Worm (Caenorhabditis elegans) whole organism, L4 larva: ENCODE results near the gene plc-1.

Source experiments
- F37D6.2 ChIP-seq: sonication (generic microtip); optimal IDR thresholded peaks from 2 replicates; lab custom pipeline; 2016; ENCODE audit warnings: mild to moderate bottlenecking, missing genetic modification characterization, missing compliant biosample characterization
- F44E2.7 ChIP-seq: fragments of 200-800 bp; sonication (Bioruptor generic); IDR thresholded peaks from 2 replicates; pipeline ENCODE4 v2.1.2; 2022; ENCODE audit warnings: missing genetic modification characterization, missing compliant biosample characterization
- T20F7.1 ChIP-seq: fragments of 200-800 bp; sonication (Bioruptor generic); optimal IDR thresholded peaks from 2 replicates; lab custom pipeline; 2018; ENCODE audit warnings: mild to moderate bottlenecking, missing genetic modification characterization, missing compliant biosample characterization
- T26A8.4 ChIP-seq: fragments of 200-800 bp; sonication (Bioruptor generic); IDR thresholded peaks from 2 replicates; pipeline ENCODE4 v1.3.6; 2022; ENCODE audit warnings: missing genetic modification characterization, missing compliant biosample characterization
- Y105C5A.15 ChIP-seq: fragments of 200-800 bp; sonication (Bioruptor generic); IDR thresholded peaks from 2 replicates; pipeline ENCODE4 v1.3.6; 2022; ENCODE audit warnings: missing genetic modification characterization, missing compliant biosample characterization
- Y5F2A.4 ChIP-seq: fragments of 200-800 bp; sonication (Bioruptor generic); optimal IDR thresholded peaks from 2 replicates; lab custom pipeline; 2018; ENCODE audit warnings: mild to moderate bottlenecking, missing genetic modification characterization, missing compliant biosample characterization
- Y75B8A.6 ChIP-seq: fragments of 200-800 bp; sonication (Bioruptor generic); IDR thresholded peaks from 2 replicates; pipeline ENCODE4 v1.3.6; 2022; ENCODE audit warnings: missing genetic modification reagents, missing genetic modification characterization, missing compliant biosample characterization
- aha-1 ChIP-seq: fragments of 150-350 bp; peaks from one replicate; lab custom pipeline; 2014; ENCODE audit warnings: missing biosample characterization, missing genetic modification characterization
- ceh-20 ChIP-seq: fragments of 200-800 bp; sonication (Bioruptor generic); IDR thresholded peaks from 2 replicates; pipeline ENCODE4 v1.3.6; 2022; ENCODE audit warnings: missing genetic modification reagents, missing genetic modification characterization, missing compliant biosample characterization
- ceh-32 ChIP-seq: sonication (generic microtip); optimal IDR thresholded peaks from 2 replicates; lab custom pipeline; 2016; ENCODE audit warnings: mild to moderate bottlenecking, missing genetic modification characterization, missing compliant biosample characterization; ENCODE audit not compliant: poor library complexity
- ces-1 ChIP-seq: fragments of 150-350 bp; sonication (generic microtip); optimal IDR thresholded peaks from 4 replicates; lab custom pipeline; 2014; ENCODE audit warnings: missing biosample characterization, missing genetic modification reagents, missing genetic modification characterization
- ctbp-1 ChIP-seq: fragments of 200-800 bp; sonication (Bioruptor generic); IDR thresholded peaks from 2 replicates; pipeline ENCODE4 v1.3.6; 2022; ENCODE audit warnings: missing genetic modification reagents, missing genetic modification characterization, missing compliant biosample characterization
- daf-12 ChIP-seq: fragments of 150-350 bp; optimal IDR thresholded peaks from 2 replicates; lab custom pipeline; 2014; ENCODE audit warnings: missing biosample characterization, missing genetic modification reagents, missing genetic modification characterization
- daf-16 ChIP-seq, 3 experiments: sonication (generic microtip); optimal IDR thresholded peaks; 2 replicates each; lab custom pipeline; 2016 to 2017; ENCODE audit warnings: missing genetic modification characterization in 3 of 3, missing genetic modification reagents in 3 of 3, mild to moderate bottlenecking in 2 of 3, missing compliant biosample characterization in 2 of 3, missing biosample characterization in 1 of 3, moderate library complexity in 1 of 3
- dmd-6 ChIP-seq: fragments of 200-800 bp; sonication (Bioruptor generic); IDR thresholded peaks from 2 replicates; pipeline ENCODE4 v1.3.6; 2022; ENCODE audit warnings: missing genetic modification reagents, missing genetic modification characterization, missing compliant biosample characterization
- dpl-1 ChIP-seq: fragments of 150-350 bp; optimal IDR thresholded peaks from 2 replicates; lab custom pipeline; 2014; ENCODE audit warnings: missing biosample characterization, missing genetic modification reagents, missing genetic modification characterization
- fkh-10 ChIP-seq: fragments of 150-350 bp; optimal IDR thresholded peaks from 2 replicates; lab custom pipeline; 2014; ENCODE audit warnings: missing biosample characterization, missing genetic modification reagents, missing genetic modification characterization
- hif-1 ChIP-seq, 2 experiments: sonication (generic microtip); optimal IDR thresholded peaks; 2 replicates each; lab custom pipeline; 2016 to 2017; ENCODE audit warnings: missing compliant biosample characterization in 2 of 2, missing genetic modification characterization in 2 of 2, missing genetic modification reagents in 2 of 2, missing genotype in 2 of 2, mild to moderate bottlenecking in 1 of 2
- hlh-11 ChIP-seq: fragments of 200-800 bp; sonication (Bioruptor generic); optimal IDR thresholded peaks from 2 replicates; lab custom pipeline; 2018; ENCODE audit warnings: mild to moderate bottlenecking, missing genetic modification characterization, missing compliant biosample characterization
- hlh-30 ChIP-seq: sonication (generic microtip); optimal IDR thresholded peaks from 2 replicates; lab custom pipeline; 2017; ENCODE audit warnings: antibody characterized with exemption, mild to moderate bottlenecking, missing genetic modification characterization, missing compliant biosample characterization; ENCODE audit not compliant: insufficient read depth
- jun-1 ChIP-seq: fragments of 150-350 bp; optimal IDR thresholded peaks from 2 replicates; lab custom pipeline; 2014; ENCODE audit warnings: missing biosample characterization, missing genetic modification reagents, missing genetic modification characterization
- lin-38 ChIP-seq: fragments of 200-800 bp; sonication (Bioruptor generic); IDR thresholded peaks from 2 replicates; pipeline ENCODE4 v1.3.6; 2022; ENCODE audit warnings: missing genetic modification reagents, missing genetic modification characterization, missing compliant biosample characterization
- lin-39 ChIP-seq: fragments of 150-350 bp; optimal IDR thresholded peaks from 2 replicates; lab custom pipeline; 2014; ENCODE audit warnings: missing biosample characterization, missing genetic modification reagents, missing genetic modification characterization
- lir-3 ChIP-seq: sonication (generic microtip); optimal IDR thresholded peaks from 2 replicates; lab custom pipeline; 2016; ENCODE audit warnings: mild to moderate bottlenecking, missing genetic modification characterization, missing compliant biosample characterization
- madf-9 ChIP-seq: fragments of 200-800 bp; sonication (Bioruptor generic); conservative IDR thresholded peaks from 2 replicates; pipeline ENCODE4 v1.3.6; 2022; ENCODE audit warnings: missing genetic modification reagents, missing genetic modification characterization, missing compliant biosample characterization
- mdl-1 ChIP-seq, 2 experiments: fragments of 150-350 bp in 1 of 2; sonication (generic microtip) in 1 of 2; optimal IDR thresholded peaks; 2 replicates each; lab custom pipeline; 2014 to 2017; ENCODE audit warnings: missing biosample characterization in 2 of 2, missing genetic modification characterization in 2 of 2
- mes-2 ChIP-seq: sonication (generic microtip); optimal IDR thresholded peaks from 2 replicates; lab custom pipeline; 2016; ENCODE audit warnings: missing genotype, mild to moderate bottlenecking, missing genetic modification characterization, missing compliant biosample characterization; ENCODE audit not compliant: poor library complexity, severe bottlenecking
- mxl-3 ChIP-seq: fragments of 200-800 bp; sonication (Bioruptor generic); optimal IDR thresholded peaks from 2 replicates; lab custom pipeline; 2018; ENCODE audit warnings: mild to moderate bottlenecking, missing genetic modification characterization, missing compliant biosample characterization
- nhr-11 ChIP-seq: fragments of 150-350 bp; optimal IDR thresholded peaks from 2 replicates; lab custom pipeline; 2014; ENCODE audit warnings: missing biosample characterization, missing genetic modification characterization
- nhr-28 ChIP-seq: fragments of 150-350 bp; optimal IDR thresholded peaks from 2 replicates; lab custom pipeline; 2014; ENCODE audit warnings: missing biosample characterization, missing genetic modification characterization
- nhr-41 ChIP-seq: fragments of 200-800 bp; sonication (Bioruptor generic); IDR thresholded peaks from 2 replicates; pipeline ENCODE4 v1.3.6; 2022; ENCODE audit warnings: missing genetic modification reagents, missing genetic modification characterization, missing compliant biosample characterization
- nhr-48 ChIP-seq: sonication (generic microtip); optimal IDR thresholded peaks from 2 replicates; lab custom pipeline; 2016; ENCODE audit warnings: mild to moderate bottlenecking, missing genetic modification characterization, missing compliant biosample characterization
- nhr-76 ChIP-seq: fragments of 150-350 bp; optimal IDR thresholded peaks from 2 replicates; lab custom pipeline; 2014; ENCODE audit warnings: missing biosample characterization, missing genetic modification characterization
- nhr-77 ChIP-seq: fragments of 150-350 bp; optimal IDR thresholded peaks from 2 replicates; lab custom pipeline; 2014; ENCODE audit warnings: missing biosample characterization, missing genetic modification characterization
- pqm-1 ChIP-seq: sonication (generic microtip); optimal IDR thresholded peaks from 2 replicates; lab custom pipeline; 2017; ENCODE audit warnings: missing biosample characterization, missing genetic modification characterization
- saeg-2 ChIP-seq: fragments of 200-800 bp; sonication (Bioruptor generic); IDR thresholded peaks from 2 replicates; pipeline ENCODE4 v1.3.6; 2022; ENCODE audit warnings: missing genetic modification reagents, missing genetic modification characterization, missing compliant biosample characterization
- set-16 ChIP-seq: fragments of 200-800 bp; sonication (Bioruptor generic); IDR thresholded peaks from 2 replicates; pipeline ENCODE4 v1.3.6; 2022; ENCODE audit warnings: missing genetic modification reagents, missing genetic modification characterization, missing compliant biosample characterization
- spr-3 ChIP-seq: fragments of 200-800 bp; sonication (Bioruptor generic); optimal IDR thresholded peaks from 2 replicates; lab custom pipeline; 2018; ENCODE audit warnings: mild to moderate bottlenecking, missing genetic modification characterization, missing compliant biosample characterization
- tra-1 ChIP-seq: fragments of 200-800 bp; sonication (Bioruptor generic); IDR thresholded peaks from 2 replicates; pipeline ENCODE4 v1.3.6; 2022; ENCODE audit warnings: missing genetic modification reagents, missing genetic modification characterization, missing compliant biosample characterization
- unc-39 ChIP-seq: sonication (generic microtip); optimal IDR thresholded peaks from 2 replicates; lab custom pipeline; 2017; ENCODE audit warnings: missing biosample characterization, missing genetic modification characterization
- unc-62 ChIP-seq, 3 experiments: fragments of 150-350 bp in 1 of 3; sonication (generic microtip); optimal IDR thresholded peaks in 2 of 3; peaks in 1 of 3; 1 replicate in 1 of 3; 2 replicates in 2 of 3; lab custom pipeline; 2014 to 2017; ENCODE audit warnings: missing biosample characterization in 3 of 3, missing genetic modification characterization in 3 of 3, missing genetic modification reagents in 3 of 3, missing genotype in 1 of 3
- vab-7 ChIP-seq: fragments of 200-800 bp; sonication (Bioruptor generic); IDR thresholded peaks from 2 replicates; pipeline ENCODE4 v1.3.6; 2022; ENCODE audit warnings: missing genetic modification reagents, missing genetic modification characterization, missing compliant biosample characterization
- zip-2 ChIP-seq: fragments of 150-350 bp; optimal IDR thresholded peaks from 2 replicates; lab custom pipeline; 2014; ENCODE audit warnings: missing biosample characterization, missing genetic modification characterization
- ztf-7 ChIP-seq: fragments of 150-350 bp; optimal IDR thresholded peaks from 2 replicates; lab custom pipeline; 2014; ENCODE audit warnings: missing biosample characterization, missing genetic modification characterization

plc-1 gene

ce11 chrX:10770988-10771496 is 67.4 kb downstream of the plc-1 start (continued):
- TF ChIP-seq nhr-48 (tag; lab: Kevin White, UChicago) (peak; percentile 93), lin-38 (GFP tag; lab: Robert Waterston, UW) (0 out of 2 replicates have a peak, but pooled peaks have one; percentile 10), Y75B8A.6 (GFP tag; lab: Robert Waterston, UW) (no peak), pqm-1 (tag; lab: Kevin White, UChicago) (no peak), nhr-41 (GFP tag; lab: Robert Waterston, UW) (no peak), ztf-7 (tag; lab: Kevin White, UChicago) (no peak), F37D6.2 (peak; percentile 66), vab-7 (GFP tag; lab: Robert Waterston, UW) (no peak), mxl-3 (GFP tag; lab: Kevin White, UChicago) (peak; percentile 73), zip-2 (tag; lab: Kevin White, UChicago) (peak; percentile 48), nhr-11 (tag; lab: Kevin White, UChicago) (peak; percentile 92), Y105C5A.15 (GFP tag; lab: Robert Waterston, UW) (no peak), fkh-10 (GFP tag; lab: Kevin White, UChicago) (peak; percentile 80), nhr-76 (tag; lab: Kevin White, UChicago) (peak; percentile 72), hlh-11 (peak; percentile 98), ceh-32 (tag; lab: Kevin White, UChicago) (no peak), madf-9 (GFP tag; lab: Robert Waterston, UW) (0 out of 2 replicates have a peak, but pooled peaks have one; percentile 41), ces-1 (GFP tag; lab: Kevin White, UChicago) (peak; percentile 56), T26A8.4 (GFP tag; lab: Robert Waterston, UW) (0 out of 2 replicates have a peak, but pooled peaks have one; percentile 28), ceh-20 (GFP tag; lab: Robert Waterston, UW) (peak; percentile 92), unc-39 (tag; lab: Kevin White, UChicago) (no peak), hlh-30 (tag; lab: Kevin White, UChicago) (peak; percentile 97), daf-12 (tag; lab: Kevin White, UChicago) (no peak), Y5F2A.4 (GFP tag; lab: Kevin White, UChicago) (no peak), aha-1 (tag; lab: Kevin White, UChicago) (peak; percentile 97), lin-39 (tag; lab: Kevin White, UChicago) (peak; percentile 71), saeg-2 (GFP tag; lab: Robert Waterston, UW) (no peak), mes-2 (tag; lab: Kevin White, UChicago) (peak; percentile 41), unc-62 (GFP tag; optimal IDR thresholded peaks at IDR 0.05 in 1 of 2; lab: Kevin White, UChicago) (peak in 1 of 2 experiments; percentile 100), unc-62 (tag; optimal IDR thresholded peaks at IDR 0.05; lab: Kevin White, UChicago) (no peak), dmd-6 (GFP tag; lab: Robert Waterston, UW) (peak; percentile 93), jun-1 (tag; lab: Kevin White, UChicago) (no peak), T20F7.1 (GFP tag; lab: Kevin White, UChicago) (peak; percentile 46), mdl-1 (tag; optimal IDR thresholded peaks at IDR 0.05; lab: Kevin White, UChicago) (peak; percentile 62 to 91), lir-3 (no peak), set-16 (GFP tag; lab: Robert Waterston, UW) (peak; percentile 66), tra-1 (GFP tag; lab: Robert Waterston, UW) (peak; percentile 92), F44E2.7 (GFP tag; lab: Robert Waterston, UW) (no peak), ctbp-1 (GFP tag; lab: Robert Waterston, UW) (peak; percentile 87), nhr-77 (tag; lab: Kevin White, UChicago) (peak; percentile 82), nhr-28 (tag; lab: Kevin White, UChicago) (peak; percentile 89), dpl-1 (peak; percentile 28), spr-3 (GFP tag; lab: Kevin White, UChicago) (no peak), hif-1 (tag; optimal IDR thresholded peaks at IDR 0.05; lab: Kevin White, UChicago) (peak; percentile 39 to 76), daf-16 (GFP tag; optimal IDR thresholded peaks at IDR 0.05; lab: Kevin White, UChicago) (peak in 1 of 2 experiments; percentile 97), daf-16 (tag; optimal IDR thresholded peaks at IDR 0.05; lab: Kevin White, UChicago) (peak; percentile 85)
